Fruit fly (Drosophila melanogaster): ENCODE results near the gene Nup153.
A peak's percentile ranks its signal among the peaks of the same experiment; 100 is the strongest.

Gene Nup153

dm6 chrX:16640260-16641100 is 41.4 kb downstream of the Nup153 start, which contains the start of the genes SNRPG and mthl1 (continued):
- TF ChIP-seq esn (GFP tag; optimal IDR thresholded peaks at IDR 0.05): peak; percentile 75
- peak; percentile 81 for TF ChIP-seq CG8119 (GFP tag; IDR thresholded peaks at IDR 0.05)
- TF ChIP-seq CG6792 (GFP tag; optimal IDR thresholded peaks at IDR 0.05): peak; percentile 68
- TF ChIP-seq Eip93F (GFP tag; optimal IDR thresholded peaks at IDR 0.05): peak; percentile 70
- peak; percentile 81 for TF ChIP-seq CG11902 (GFP tag; optimal IDR thresholded peaks at IDR 0.05)
- peak; percentile 67 for TF ChIP-seq CG8632 (GFP tag; optimal IDR thresholded peaks at IDR 0.05)
- TF ChIP-seq fkh (GFP tag; optimal IDR thresholded peaks at IDR 0.05): no peak
- TF ChIP-seq Blimp-1 (GFP tag; optimal IDR thresholded peaks at IDR 0.05): peak; percentile 16
- peak; percentile 83 for TF ChIP-seq lz (GFP tag; optimal IDR thresholded peaks at IDR 0.05)
- TF ChIP-seq Met (GFP tag; optimal IDR thresholded peaks at IDR 0.05): peak; percentile 75
- TF ChIP-seq Gug (GFP tag; IDR thresholded peaks at IDR 0.05): peak; percentile 88
- peak; percentile 54 for TF ChIP-seq Ets96B (tag; optimal IDR thresholded peaks at IDR 0.05)
- TF ChIP-seq vri (GFP tag; optimal IDR thresholded peaks at IDR 0.05): peak; percentile 20
- TF ChIP-seq CG8319 (GFP tag; optimal IDR thresholded peaks at IDR 0.05): peak; percentile 52
- peak; percentile 95 for TF ChIP-seq CG6163 (GFP tag; IDR thresholded peaks at IDR 0.05)
- TF ChIP-seq salr (GFP tag; optimal IDR thresholded peaks at IDR 0.05): peak; percentile 71 to 81
- peak; percentile 85 for TF ChIP-seq CG3919 (GFP tag; optimal IDR thresholded peaks at IDR 0.05)
- peak; percentile 83 for TF ChIP-seq CG15336 (GFP tag; IDR thresholded peaks at IDR 0.05)
- peak; percentile 80 for TF ChIP-seq Eip75B (GFP tag; optimal IDR thresholded peaks at IDR 0.05)
- TF ChIP-seq CG3032 (tag; optimal IDR thresholded peaks at IDR 0.05): peak; percentile 73
- peak; percentile 42 for TF ChIP-seq Sox102F (GFP tag; optimal IDR thresholded peaks at IDR 0.05)
- peak; percentile 63 for TF ChIP-seq CG1621 (tag; optimal IDR thresholded peaks at IDR 0.05)
- peak; percentile 43 for TF ChIP-seq fd59A (GFP tag; optimal IDR thresholded peaks at IDR 0.05)
- TF ChIP-seq dac (GFP tag; optimal IDR thresholded peaks at IDR 0.05): peak; percentile 69
- TF ChIP-seq CG10631 (GFP tag; optimal IDR thresholded peaks at IDR 0.05): peak; percentile 81

- no peak for TF ChIP-seq Eip78C (GFP tag)
- peak; percentile 83 for TF ChIP-seq fkh (GFP tag; optimal IDR thresholded peaks at IDR 0.05)
- no peak for TF ChIP-seq Lpt (GFP tag; optimal IDR thresholded peaks at IDR 0.05)
Observed at dm6 chrX:16641101-16641420, 42.0 kb downstream of the Nup153 start.

- TF ChIP-seq Eip93F (GFP tag; optimal IDR thresholded peaks at IDR 0.05) (no peak), spab (GFP tag; optimal IDR thresholded peaks at IDR 0.05) (no peak), fd59A (GFP tag; optimal IDR thresholded peaks at IDR 0.05) (no peak), CG15336 (GFP tag; IDR thresholded peaks at IDR 0.05) (no peak), OdsH (GFP tag; optimal IDR thresholded peaks at IDR 0.05) (no peak), esn (GFP tag; optimal IDR thresholded peaks at IDR 0.05) (no peak), eg (GFP tag; IDR thresholded peaks at IDR 0.05) (no peak), vri (GFP tag; optimal IDR thresholded peaks at IDR 0.05) (no peak), Eip78C (GFP tag) (peak; percentile 51), fkh (GFP tag; optimal IDR thresholded peaks at IDR 0.05) (peak; percentile 19), Lpt (GFP tag; optimal IDR thresholded peaks at IDR 0.05) (no peak), CG1621 (tag; optimal IDR thresholded peaks at IDR 0.05) (peak; percentile 5), ss (GFP tag; optimal IDR thresholded peaks at IDR 0.05) (no peak)
Observed at dm6 chrX:16643363-16643946, 44.4 kb downstream of the Nup153 start.

dm6 chrX:16644535-16645131 is 45.6 kb downstream of the Nup153 start:
- no peak for TF ChIP-seq Sox15 (GFP tag; optimal IDR thresholded peaks at IDR 0.05)
- peak; percentile 85 for TF ChIP-seq fkh (GFP tag; optimal IDR thresholded peaks at IDR 0.05)
